ENCODE assay signal across 1 fruit fly cellular context in genomic region chr3L:13452281-13452680, dm6.
TF ChIP-seq lines count a peak whose summit lies in the region.

No protein-coding gene starts in this region.

TF ChIP-seq in whole organism, prepupa, 60 proteins besides CTCF, POLR2A, EP300 and RAD21 (continued from another document):
- TF ChIP-seq CG3032 (tag; optimal IDR thresholded peaks at IDR 0.05; lab: Kevin White, UChicago), result no peak
- TF ChIP-seq cyc (GFP tag; optimal IDR thresholded peaks at IDR 0.05; lab: Kevin White, UChicago), result no peak
- TF ChIP-seq Eip78C (GFP tag; lab: Kevin White, UChicago), result peak; percentile 20
- TF ChIP-seq dac (GFP tag; optimal IDR thresholded peaks at IDR 0.05; lab: Kevin White, UChicago), result no peak
- no peak for TF ChIP-seq Blimp-1 (GFP tag; optimal IDR thresholded peaks at IDR 0.05; lab: Kevin White, UChicago)
- no peak for TF ChIP-seq esn (GFP tag; optimal IDR thresholded peaks at IDR 0.05; lab: Kevin White, UChicago)
- TF ChIP-seq OdsH (GFP tag; optimal IDR thresholded peaks at IDR 0.05; lab: Kevin White, UChicago), result peak; percentile 31
- peak; percentile 70 for TF ChIP-seq CG32006 (GFP tag; optimal IDR thresholded peaks at IDR 0.05; lab: Kevin White, UChicago)
- TF ChIP-seq Hr4 (GFP tag; optimal IDR thresholded peaks at IDR 0.05; lab: Kevin White, UChicago), result peak; percentile 61
- no peak for TF ChIP-seq CG8319 (GFP tag; optimal IDR thresholded peaks at IDR 0.05; lab: Kevin White, UChicago)
- no peak for TF ChIP-seq Hr38 (GFP tag; optimal IDR thresholded peaks at IDR 0.05; lab: Kevin White, UChicago)
- TF ChIP-seq CG7368 (GFP tag; optimal IDR thresholded peaks at IDR 0.05; lab: Kevin White, UChicago), result no peak
- TF ChIP-seq CG11762 (GFP tag; optimal IDR thresholded peaks at IDR 0.05; lab: Kevin White, UChicago; ENCODE audit: insufficient read depth), result no peak
- no peak for TF ChIP-seq CG8632 (GFP tag; optimal IDR thresholded peaks at IDR 0.05; lab: Kevin White, UChicago)
- TF ChIP-seq fd85E (GFP tag; optimal IDR thresholded peaks at IDR 0.05; lab: Kevin White, UChicago), result no peak
- no peak for TF ChIP-seq lz (GFP tag; optimal IDR thresholded peaks at IDR 0.05; lab: Kevin White, UChicago)
- peak in 1 of 2 experiments; percentile 24 for TF ChIP-seq salr (GFP tag; optimal IDR thresholded peaks at IDR 0.05; lab: Kevin White, UChicago)
- TF ChIP-seq pdm3 (GFP tag; optimal IDR thresholded peaks at IDR 0.05; lab: Kevin White, UChicago), result peak; percentile 36
- TF ChIP-seq CG6792 (GFP tag; optimal IDR thresholded peaks at IDR 0.05; lab: Kevin White, UChicago), result no peak
- no peak for TF ChIP-seq Ets21C (GFP tag; optimal IDR thresholded peaks at IDR 0.05; lab: Kevin White, UChicago)
